Fruit fly (Drosophila melanogaster) whole organism, prepupa: Measurements from ENCODE around the gene CG32425.

Source experiments
- CG10631 ChIP-seq: fragments of 200-800 bp; sonication (Bioruptor generic); optimal IDR thresholded peaks from 2 replicates; lab custom pipeline; 2016; ENCODE audit warnings: missing biosample characterization, missing genetic modification characterization
- CG11294 ChIP-seq: fragments of 200-800 bp; sonication (Bioruptor generic); IDR thresholded peaks from 2 replicates; pipeline ENCODE4 v1.3.6; 2022; ENCODE audit warnings: missing biosample characterization, missing genetic modification characterization
- CG11762 ChIP-seq: fragments of 200-800 bp; sonication (Bioruptor generic); optimal IDR thresholded peaks from 3 replicates; lab custom pipeline; 2016; ENCODE audit warnings: missing biosample characterization, missing genetic modification characterization; ENCODE audit not compliant: insufficient read depth
- CG11902 ChIP-seq: fragments of 200-800 bp; sonication (Bioruptor generic); optimal IDR thresholded peaks from 3 replicates; lab custom pipeline; 2016; ENCODE audit warnings: missing biosample characterization, missing genetic modification characterization
- CG15336 ChIP-seq: fragments of 200-800 bp; sonication (Bioruptor generic); IDR thresholded peaks from 2 replicates; pipeline ENCODE4 v1.3.6; 2022; ENCODE audit warnings: missing biosample characterization, missing genetic modification characterization
- CG3032 ChIP-seq: fragments of 200-800 bp; optimal IDR thresholded peaks from 2 replicates; lab custom pipeline; 2019; ENCODE audit warnings: missing biosample characterization, mild to moderate bottlenecking, missing genetic modification characterization, moderate library complexity
- CG34406 ChIP-seq: fragments of 200-800 bp; sonication (Bioruptor generic); optimal IDR thresholded peaks from 3 replicates; lab custom pipeline; 2016; ENCODE audit warnings: missing biosample characterization, missing genetic modification characterization
- CG4318 ChIP-seq: fragments of 200-800 bp; sonication (Bioruptor generic); optimal IDR thresholded peaks from 3 replicates; lab custom pipeline; 2017; ENCODE audit warnings: missing biosample characterization, mild to moderate bottlenecking, missing genetic modification characterization
- CG6276 ChIP-seq: fragments of 200-800 bp; sonication (Bioruptor generic); optimal IDR thresholded peaks from 2 replicates; lab custom pipeline; 2017; ENCODE audit warnings: missing biosample characterization, mild to moderate bottlenecking, missing genetic modification characterization
- CG6808 ChIP-seq: fragments of 200-800 bp; sonication (Bioruptor generic); optimal IDR thresholded peaks from 3 replicates; lab custom pipeline; 2017; ENCODE audit warnings: missing biosample characterization, missing genetic modification characterization, mild to moderate bottlenecking, moderate library complexity, missing genetic modification reagents
- CG7368 ChIP-seq: fragments of 200-800 bp; sonication (Bioruptor generic); optimal IDR thresholded peaks from 3 replicates; lab custom pipeline; 2016; ENCODE audit warnings: missing biosample characterization, missing genetic modification characterization
- CG8119 ChIP-seq: fragments of 200-800 bp; sonication (Bioruptor generic); IDR thresholded peaks from 3 replicates; pipeline ENCODE4 v1.3.6; 2022; ENCODE audit warnings: missing biosample characterization, missing genetic modification characterization
- CG8319 ChIP-seq: fragments of 200-800 bp; sonication (Bioruptor generic); optimal IDR thresholded peaks from 3 replicates; lab custom pipeline; 2016; ENCODE audit warnings: missing biosample characterization, missing genetic modification characterization
- Eip78C ChIP-seq: fragments of 200-800 bp; sonication (Bioruptor generic); peaks from one replicate; lab custom pipeline; 2016; ENCODE audit warnings: missing biosample characterization, missing genetic modification characterization
- Ets21C ChIP-seq: fragments of 200-800 bp; sonication (Bioruptor generic); optimal IDR thresholded peaks from 3 replicates; lab custom pipeline; 2016; ENCODE audit warnings: missing biosample characterization, missing genetic modification characterization
- Gug ChIP-seq: fragments of 200-800 bp; sonication (Bioruptor generic); IDR thresholded peaks from 2 replicates; pipeline ENCODE4 v1.3.6; 2022; ENCODE audit warnings: missing biosample characterization, missing genetic modification characterization
- Hr4 ChIP-seq: fragments of 200-800 bp; sonication (Bioruptor generic); optimal IDR thresholded peaks from 3 replicates; lab custom pipeline; 2016; ENCODE audit warnings: missing biosample characterization, missing genetic modification characterization
- OdsH ChIP-seq: fragments of 200-800 bp; sonication (Bioruptor generic); optimal IDR thresholded peaks from 3 replicates; lab custom pipeline; 2016; ENCODE audit warnings: missing biosample characterization, missing genetic modification characterization
- Smox ChIP-seq: fragments of 200-800 bp; sonication (Bioruptor generic); optimal IDR thresholded peaks from 3 replicates; lab custom pipeline; 2016; ENCODE audit warnings: missing biosample characterization, missing genetic modification characterization
- Sox14 ChIP-seq: fragments of 200-800 bp; sonication (Bioruptor generic); optimal IDR thresholded peaks from 3 replicates; lab custom pipeline; 2016; ENCODE audit warnings: missing biosample characterization, missing genetic modification characterization
- achi ChIP-seq: fragments of 200-800 bp; sonication (Bioruptor generic); optimal IDR thresholded peaks from 3 replicates; lab custom pipeline; 2016; ENCODE audit warnings: missing biosample characterization, missing genetic modification characterization
- acj6 ChIP-seq: fragments of 200-800 bp; sonication (Bioruptor generic); optimal IDR thresholded peaks from 3 replicates; lab custom pipeline; 2016; ENCODE audit warnings: missing biosample characterization, missing genetic modification characterization
- cyc ChIP-seq: fragments of 200-800 bp; sonication (Bioruptor generic); optimal IDR thresholded peaks from 3 replicates; lab custom pipeline; 2016; ENCODE audit warnings: missing biosample characterization, missing genetic modification characterization
- dac ChIP-seq: fragments of 200-800 bp; sonication (Bioruptor generic); optimal IDR thresholded peaks from 2 replicates; lab custom pipeline; 2017; ENCODE audit warnings: missing biosample characterization, mild to moderate bottlenecking, missing genetic modification characterization
- esn ChIP-seq: fragments of 200-800 bp; sonication (Bioruptor generic); optimal IDR thresholded peaks from 2 replicates; lab custom pipeline; 2016; ENCODE audit warnings: missing biosample characterization, mild to moderate bottlenecking, missing genetic modification characterization, moderate library complexity
- fd59A ChIP-seq: fragments of 200-800 bp; sonication (Bioruptor generic); optimal IDR thresholded peaks from 2 replicates; lab custom pipeline; 2017; ENCODE audit warnings: missing biosample characterization, mild to moderate bottlenecking, missing genetic modification characterization, missing genetic modification reagents
- fkh ChIP-seq: fragments of 200-800 bp; sonication (Bioruptor generic); optimal IDR thresholded peaks from 3 replicates; lab custom pipeline; 2017; ENCODE audit warnings: missing biosample characterization, mild to moderate bottlenecking, missing genetic modification characterization, moderate library complexity
- lz ChIP-seq: fragments of 200-800 bp; sonication (Bioruptor generic); optimal IDR thresholded peaks from 3 replicates; lab custom pipeline; 2016; ENCODE audit warnings: missing biosample characterization, missing genetic modification characterization
- spab ChIP-seq: fragments of 200-800 bp; sonication (Bioruptor generic); optimal IDR thresholded peaks from 2 replicates; lab custom pipeline; 2017; ENCODE audit warnings: missing biosample characterization, mild to moderate bottlenecking, missing genetic modification characterization, missing genetic modification reagents
- ss ChIP-seq, 2 experiments: fragments of 200-800 bp; sonication (Bioruptor generic); optimal IDR thresholded peaks; 2 replicates in 1 of 2; 3 replicates in 1 of 2; lab custom pipeline; 2017 to 2018; ENCODE audit warnings: mild to moderate bottlenecking in 2 of 2, missing biosample characterization in 2 of 2, missing genetic modification characterization in 2 of 2, moderate library complexity in 1 of 2
- svp ChIP-seq: fragments of 200-800 bp; sonication (Bioruptor generic); peaks from one replicate; lab custom pipeline; 2016; ENCODE audit warnings: missing biosample characterization, missing genetic modification characterization
- topi ChIP-seq: fragments of 200-800 bp; sonication (Bioruptor generic); optimal IDR thresholded peaks from 3 replicates; lab custom pipeline; 2016; ENCODE audit warnings: missing biosample characterization, missing genetic modification characterization
- vri ChIP-seq: fragments of 200-800 bp; sonication (Bioruptor generic); optimal IDR thresholded peaks from 3 replicates; lab custom pipeline; 2016; ENCODE audit warnings: missing biosample characterization, mild to moderate bottlenecking, missing genetic modification characterization

Gene CG32425

dm6 chr3L:20526196-20526740, 29.1 kb downstream of the CG32425 start, which contains the start of gene Nubp2 (continued):
- TF ChIP-seq topi (peak; percentile 94), CG15336 (peak; percentile 91), Gug (peak; percentile 90), fkh (GFP tag; lab: Kevin White, UChicago) (peak; percentile 95), Smox (peak; percentile 95), Sox14 (GFP tag; lab: Kevin White, UChicago) (peak; percentile 95), CG4318 (GFP tag; lab: Kevin White, UChicago) (peak; percentile 95), Hr4 (GFP tag; lab: Kevin White, UChicago) (peak; percentile 96), acj6 (GFP tag; lab: Kevin White, UChicago) (peak; percentile 97), vri (peak; percentile 86), CG11294 (peak; percentile 90), CG3032 (tag; lab: Kevin White, UChicago) (peak; percentile 97), CG8119 (GFP tag; lab: Robert Waterston, UW) (peak; percentile 93), CG6276 (GFP tag; lab: Kevin White, UChicago) (peak; percentile 88), CG11902 (GFP tag; lab: Kevin White, UChicago) (peak; percentile 93), CG34406 (GFP tag; lab: Kevin White, UChicago) (peak; percentile 94), lz (GFP tag; lab: Kevin White, UChicago) (peak; percentile 97), CG11762 (GFP tag; lab: Kevin White, UChicago) (peak; percentile 95)

- TF ChIP-seq ss (GFP tag; optimal IDR thresholded peaks at IDR 0.05; lab: Kevin White, UChicago) (no peak), svp (GFP tag; lab: Kevin White, UChicago) (no peak), CG6808 (GFP tag; lab: Kevin White, UChicago) (no peak), CG7368 (no peak), spab (GFP tag; lab: Kevin White, UChicago) (no peak), CG8319 (GFP tag; lab: Kevin White, UChicago) (no peak), CG11902 (GFP tag; lab: Kevin White, UChicago) (no peak), OdsH (GFP tag; lab: Kevin White, UChicago) (no peak), topi (no peak), esn (no peak), CG10631 (GFP tag; lab: Kevin White, UChicago) (no peak), fd59A (GFP tag; lab: Kevin White, UChicago) (no peak), Hr4 (GFP tag; lab: Kevin White, UChicago) (no peak), Ets21C (GFP tag; lab: Kevin White, UChicago) (no peak), dac (GFP tag; lab: Kevin White, UChicago) (no peak), CG34406 (GFP tag; lab: Kevin White, UChicago) (no peak), achi (GFP tag; lab: Kevin White, UChicago) (no peak)
Observed at dm6 chr3L:20529918-20530317, 32.8 kb downstream of the CG32425 start.

- TF ChIP-seq ss (GFP tag; optimal IDR thresholded peaks at IDR 0.05; lab: Kevin White, UChicago) (peak in 1 of 2 experiments; percentile 24), fkh (GFP tag; lab: Kevin White, UChicago) (peak; percentile 31), CG11762 (GFP tag; lab: Kevin White, UChicago) (no peak), Ets21C (GFP tag; lab: Kevin White, UChicago) (no peak), svp (GFP tag; lab: Kevin White, UChicago) (peak; percentile 74), Eip78C (peak; percentile 40)
- TF ChIP-seq, all 60 proteins: peak for 4
Observed at dm6 chr3L:20530347-20531177, 33.4 kb downstream of the CG32425 start.

dm6 chr3L:20531257-20531656, 34.1 kb downstream of the CG32425 start:
- TF ChIP-seq cyc (GFP tag; lab: Kevin White, UChicago) (no peak), CG6276 (GFP tag; lab: Kevin White, UChicago) (no peak), CG10631 (GFP tag; lab: Kevin White, UChicago) (no peak), ss (GFP tag; optimal IDR thresholded peaks at IDR 0.05; lab: Kevin White, UChicago) (peak in 1 of 2 experiments; percentile 70), svp (GFP tag; lab: Kevin White, UChicago) (peak; percentile 89)
